Fruit fly (Drosophila melanogaster) whole organism, embryonic: ENCODE results near the gene CG31287.

Source experiments
- Ada2b ChIP-seq: fragments of 200-800 bp; sonication (Bioruptor generic); IDR thresholded peaks from 2 replicates; pipeline ENCODE4 v1.3.6; 2022; ENCODE audit warnings: missing biosample characterization, missing genetic modification characterization
- CG10267 ChIP-seq: fragments of 200-800 bp; sonication (Bioruptor generic); optimal IDR thresholded peaks from 2 replicates; lab custom pipeline; 2018; ENCODE audit warnings: missing biosample characterization, mild to moderate bottlenecking, missing genetic modification characterization, moderate library complexity
- CG12391 ChIP-seq: fragments of 200-800 bp; sonication (Bioruptor generic); optimal IDR thresholded peaks from 3 replicates; lab custom pipeline; 2018; ENCODE audit warnings: missing biosample characterization, mild to moderate bottlenecking, missing genetic modification characterization, moderate library complexity
- CG13123 ChIP-seq: fragments of 200-800 bp; sonication (Bioruptor generic); optimal IDR thresholded peaks from 2 replicates; lab custom pipeline; 2016; ENCODE audit warnings: missing biosample characterization, missing genetic modification characterization
- CG15073 ChIP-seq: fragments of 200-800 bp; sonication (Bioruptor generic); optimal IDR thresholded peaks from 2 replicates; lab custom pipeline; 2016; ENCODE audit warnings: missing biosample characterization, missing genetic modification characterization
- CG4424 ChIP-seq: fragments of 200-800 bp; sonication (Bioruptor generic); optimal IDR thresholded peaks from 3 replicates; lab custom pipeline; 2016; ENCODE audit warnings: missing biosample characterization, missing genetic modification characterization
- CG7745 ChIP-seq: fragments of 200-800 bp; sonication (Bioruptor generic); optimal IDR thresholded peaks from 2 replicates; lab custom pipeline; 2018; ENCODE audit warnings: missing biosample characterization, mild to moderate bottlenecking, missing genetic modification characterization, moderate library complexity
- CG8089 ChIP-seq: fragments of 200-800 bp; sonication (Bioruptor generic); optimal IDR thresholded peaks from 3 replicates; lab custom pipeline; 2016; ENCODE audit warnings: missing biosample characterization, missing genetic modification characterization
- CG8388 ChIP-seq: fragments of 200-800 bp; sonication (Bioruptor generic); optimal IDR thresholded peaks from 2 replicates; lab custom pipeline; 2019; ENCODE audit warnings: missing biosample characterization, mild to moderate bottlenecking, missing genetic modification characterization, moderate library complexity
- Drgx ChIP-seq: fragments of 200-800 bp; sonication (Bioruptor generic); IDR thresholded peaks from 2 replicates; pipeline ENCODE4 v1.3.6; 2022; ENCODE audit warnings: missing biosample characterization, missing genetic modification characterization
- YL-1 ChIP-seq: fragments of 200-800 bp; sonication (Bioruptor generic); optimal IDR thresholded peaks from 3 replicates; lab custom pipeline; 2017; ENCODE audit warnings: missing biosample characterization, mild to moderate bottlenecking, missing genetic modification characterization
- bcd ChIP-seq: fragments of 200-800 bp; sonication (Bioruptor generic); optimal IDR thresholded peaks from 2 replicates; lab custom pipeline; 2017; ENCODE audit warnings: missing biosample characterization, mild to moderate bottlenecking, missing genetic modification characterization
- cato ChIP-seq: fragments of 200-800 bp; sonication (Bioruptor generic); optimal IDR thresholded peaks from 2 replicates; lab custom pipeline; 2016; ENCODE audit warnings: missing biosample characterization, missing genetic modification characterization, borderline replicate concordance
- tup ChIP-seq: fragments of 200-800 bp; sonication (Bioruptor generic); optimal IDR thresholded peaks from 2 replicates; lab custom pipeline; 2016; ENCODE audit warnings: missing biosample characterization, mild to moderate bottlenecking, missing genetic modification characterization, moderate library complexity

DNA sequence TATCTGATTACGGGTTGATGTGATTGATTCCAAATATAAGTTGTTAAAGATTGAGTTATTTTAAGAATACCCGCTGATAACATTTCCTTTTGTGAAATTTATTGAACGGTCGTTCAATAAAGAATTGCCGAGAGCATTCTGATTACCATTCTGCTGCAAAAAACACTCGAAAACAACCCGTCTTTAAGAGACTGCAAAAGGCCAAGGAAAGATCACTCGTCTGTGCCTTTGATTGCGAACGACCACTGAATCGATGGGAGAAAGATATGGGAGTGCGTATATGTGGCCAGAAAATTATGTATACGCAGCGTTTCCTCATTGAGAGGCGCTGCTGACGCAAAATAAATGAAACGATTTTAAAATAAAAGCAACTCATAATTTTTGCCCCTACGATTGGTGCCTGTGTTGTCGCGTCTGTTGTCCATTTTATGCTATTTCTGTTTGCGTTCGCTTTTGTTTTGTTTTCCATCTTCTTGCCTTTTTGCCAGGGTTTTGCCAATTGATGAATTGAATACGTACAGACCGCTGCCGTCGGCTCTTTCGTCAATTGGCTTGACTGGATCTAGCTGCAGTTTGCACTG is 12.9 kb upstream of the CG31287 start:
- TF ChIP-seq tup (GFP tag; lab: Kevin White, UChicago), result no peak
- no peak for TF ChIP-seq CG4424
- no peak for TF ChIP-seq CG8089
- no peak for TF ChIP-seq bcd (GFP tag; lab: Kevin White, UChicago)
- 0 out of 2 replicates have a peak, but pooled peaks have one; percentile 12 for TF ChIP-seq Drgx
- TF ChIP-seq CG12391 (tag; lab: Kevin White, UChicago), result no peak
- TF ChIP-seq YL-1 (GFP tag; lab: Kevin White, UChicago), result no peak
- no peak for TF ChIP-seq CG8388 (GFP tag; lab: Kevin White, UChicago)
- no peak for TF ChIP-seq Ada2b
- no peak for TF ChIP-seq CG13123 (GFP tag; lab: Kevin White, UChicago)
- no peak for TF ChIP-seq CG15073 (GFP tag; lab: Kevin White, UChicago)
- no peak for TF ChIP-seq CG7745 (tag; lab: Kevin White, UChicago)
- no peak for TF ChIP-seq CG10267 (tag; lab: Kevin White, UChicago)
- no peak for TF ChIP-seq cato (GFP tag; lab: Kevin White, UChicago)
